Worm (Caenorhabditis elegans): ENCODE data around the gene srd-70.

- no peak for TF ChIP-seq ama-1 (optimal IDR thresholded peaks at IDR 0.05)
- no peak for TF ChIP-seq dve-1 (tag; optimal IDR thresholded peaks at IDR 0.05)
Measured at ce11 chrV:20457155-20457554, 3.2 kb downstream of the srd-70 start.
